Worm (Caenorhabditis elegans): ENCODE measurements around the gene AC3.5.

Gene AC3.5

DNA sequence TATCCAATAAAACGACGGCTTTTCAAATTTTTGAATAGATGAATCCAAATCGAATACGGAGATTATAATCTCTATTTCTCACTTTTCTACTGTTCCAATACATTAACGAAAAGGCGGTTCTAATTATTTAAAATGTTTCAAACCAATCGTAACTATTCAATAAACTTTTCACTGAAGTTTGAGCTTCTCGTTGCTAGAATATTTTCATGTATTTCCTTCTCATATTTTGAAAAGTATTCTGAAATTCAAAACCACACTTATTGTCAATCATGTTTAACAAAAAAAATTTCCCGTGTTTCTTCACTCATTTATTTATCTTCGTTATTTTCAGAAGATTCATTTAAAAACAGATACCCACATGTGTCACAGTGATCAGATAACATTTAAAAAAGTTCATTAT is 14.5 kb downstream of the AC3.5 start, which contains the start of gene F15H10.8:
F15H10.8 (minus strand) TSS at position 101 of the 400 bp plus-strand sequence.
- no peak for TF ChIP-seq ztf-11 (tag; optimal IDR thresholded peaks at IDR 0.05)
- TF ChIP-seq zag-1 (tag; optimal IDR thresholded peaks at IDR 0.05), result no peak
- TF ChIP-seq ama-1 (optimal IDR thresholded peaks at IDR 0.05), result no peak
- no peak for TF ChIP-seq tbx-2 (tag; optimal IDR thresholded peaks at IDR 0.05)

ce11 chrV:10404701-10405100 is 16.4 kb downstream of the AC3.5 start:
- no peak for TF ChIP-seq R02D3.7 (tag; optimal IDR thresholded peaks at IDR 0.05)
- no peak for TF ChIP-seq nhr-25 (tag; optimal IDR thresholded peaks at IDR 0.05)
- no peak for TF ChIP-seq pqm-1 (tag; optimal IDR thresholded peaks at IDR 0.05)
- TF ChIP-seq sea-2 (GFP tag; optimal IDR thresholded peaks at IDR 0.05), result no peak
- no peak for TF ChIP-seq daf-12 (tag; optimal IDR thresholded peaks at IDR 0.05)
- no peak for TF ChIP-seq aly-2 (tag; optimal IDR thresholded peaks at IDR 0.05)
- no peak for TF ChIP-seq egl-5 (tag; optimal IDR thresholded peaks at IDR 0.05)
- no peak for TF ChIP-seq eor-1 (tag; optimal IDR thresholded peaks at IDR 0.05)
- no peak for TF ChIP-seq lin-39 (tag; optimal IDR thresholded peaks at IDR 0.05)
- no peak for TF ChIP-seq ceh-9 (tag; optimal IDR thresholded peaks at IDR 0.05)

- no peak for TF ChIP-seq nfya-1 (tag; optimal IDR thresholded peaks at IDR 0.05; ENCODE audit: insufficient read depth)
- no peak for TF ChIP-seq pha-4 (tag; optimal IDR thresholded peaks at IDR 0.05)
- TF ChIP-seq elt-2 (tag; optimal IDR thresholded peaks at IDR 0.05), result no peak
- no peak for TF ChIP-seq fos-1 (tag; optimal IDR thresholded peaks at IDR 0.05)
- no peak for TF ChIP-seq nhr-67 (tag; optimal IDR thresholded peaks at IDR 0.05)
- no peak for TF ChIP-seq elt-1 (tag; optimal IDR thresholded peaks at IDR 0.05)
- TF ChIP-seq jun-1 (tag; optimal IDR thresholded peaks at IDR 0.05), result no peak
These were observed 18.0 kb downstream of the AC3.5 start, which contains the start of gene F15H10.7 for ce11 chrV:10406313-10406712. F15H10.7 (minus strand) TSS chrV:10406413.

DNA sequence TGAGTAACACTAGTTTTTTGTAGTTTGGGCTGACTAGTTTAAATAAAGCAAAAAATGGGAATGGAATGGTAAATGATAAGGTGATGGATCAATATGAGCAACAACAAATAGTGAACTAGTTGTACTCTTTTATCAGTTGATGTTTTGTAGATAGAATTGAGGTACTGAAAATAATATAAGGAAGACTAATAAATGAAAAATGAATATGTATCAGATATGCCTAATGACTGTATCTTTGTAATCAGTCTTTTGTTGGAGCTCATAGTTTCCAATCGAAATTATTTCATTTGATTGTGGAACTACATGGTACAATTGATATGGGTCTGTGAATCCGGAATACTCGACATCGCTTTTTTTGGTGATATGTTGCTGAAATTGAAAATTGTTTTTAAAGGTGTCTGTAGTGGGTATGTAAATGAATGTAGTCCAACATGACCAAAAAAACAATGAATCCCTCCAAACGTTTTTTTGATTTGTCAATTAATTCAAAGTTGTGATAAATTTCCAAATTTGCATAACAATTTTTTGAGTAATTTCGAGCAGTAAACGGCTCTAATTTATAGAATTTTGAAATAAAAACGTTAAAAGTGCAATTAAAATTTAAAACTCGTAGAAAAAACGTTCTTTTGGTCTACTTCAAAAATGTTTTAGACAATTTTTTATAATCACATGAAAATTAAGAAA is 21.8 kb downstream of the AC3.5 start, which contains the start of gene F15H10.12:
F15H10.12 (minus strand) TSS at position 51 of the 684 bp plus-strand sequence.
- no peak for TF ChIP-seq ceh-82 (tag; optimal IDR thresholded peaks at IDR 0.05)
- TF ChIP-seq elt-1 (tag; optimal IDR thresholded peaks at IDR 0.05), result no peak
- TF ChIP-seq ztf-11 (tag; optimal IDR thresholded peaks at IDR 0.05), result no peak
- TF ChIP-seq nhr-23 (tag; optimal IDR thresholded peaks at IDR 0.05), result no peak

ce11 chrV:10414610-10415009 is 26.3 kb downstream of the AC3.5 start, which contains the start of gene F15H10.9:
F15H10.9 (minus strand) TSS chrV:10414710.
- TF ChIP-seq fos-1 (tag; optimal IDR thresholded peaks at IDR 0.05) (no peak), skn-1 (tag; optimal IDR thresholded peaks at IDR 0.05) (no peak), nhr-28 (tag; optimal IDR thresholded peaks at IDR 0.05) (no peak), mdl-1 (tag; optimal IDR thresholded peaks at IDR 0.05) (no peak), eor-1 (tag; optimal IDR thresholded peaks at IDR 0.05) (no peak), ZK546.5 (tag; optimal IDR thresholded peaks at IDR 0.05) (no peak), sea-2 (GFP tag; optimal IDR thresholded peaks at IDR 0.05) (no peak), snpc-4 (tag; optimal IDR thresholded peaks at IDR 0.05) (no peak), ceh-82 (tag; optimal IDR thresholded peaks at IDR 0.05) (no peak), ama-1 (optimal IDR thresholded peaks at IDR 0.05) (no peak), ceh-16 (tag; optimal IDR thresholded peaks at IDR 0.05) (no peak), nhr-25 (tag; optimal IDR thresholded peaks at IDR 0.05) (no peak), egl-27 (tag; optimal IDR thresholded peaks at IDR 0.05) (no peak), pqm-1 (tag; optimal IDR thresholded peaks at IDR 0.05) (no peak)

DNA sequence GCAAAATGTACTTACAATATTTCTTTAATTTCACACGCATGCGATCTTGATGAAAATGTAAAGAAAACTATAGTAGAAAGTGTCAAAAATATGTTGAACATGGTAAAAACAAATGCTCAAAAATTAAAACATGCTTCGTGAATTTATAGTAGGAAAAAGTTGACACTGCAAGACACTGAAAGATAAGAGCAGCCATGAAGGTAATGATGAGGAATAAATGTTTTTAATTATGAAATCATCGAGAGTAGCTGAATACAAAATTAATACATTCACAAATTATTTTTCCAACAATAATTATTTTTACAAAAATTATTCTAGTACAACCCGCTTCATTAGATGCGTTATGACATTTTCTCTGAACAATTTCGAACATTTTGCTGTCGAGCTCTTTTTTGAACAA is 28.6 kb downstream of the AC3.5 start, which contains the start of gene F15H10.10:
F15H10.10 (minus strand) TSS at position 101 of the 400 bp plus-strand sequence.
- TF ChIP-seq ceh-16 (tag; optimal IDR thresholded peaks at IDR 0.05), result no peak
- no peak for TF ChIP-seq fos-1 (tag; optimal IDR thresholded peaks at IDR 0.05)
- TF ChIP-seq daf-12 (tag; optimal IDR thresholded peaks at IDR 0.05), result no peak
- TF ChIP-seq R02D3.7 (tag; optimal IDR thresholded peaks at IDR 0.05), result no peak
- no peak for TF ChIP-seq nhr-11 (tag; optimal IDR thresholded peaks at IDR 0.05)
- no peak for TF ChIP-seq elt-3 (tag; optimal IDR thresholded peaks at IDR 0.05)
- TF ChIP-seq unc-62 (GFP tag; optimal IDR thresholded peaks at IDR 0.05), result no peak
- no peak for TF ChIP-seq hmg-11 (tag; optimal IDR thresholded peaks at IDR 0.05)
- TF ChIP-seq skn-1 (tag; optimal IDR thresholded peaks at IDR 0.05), result no peak
- no peak for TF ChIP-seq nhr-77 (tag; optimal IDR thresholded peaks at IDR 0.05)
- no peak for TF ChIP-seq pha-4 (tag; optimal IDR thresholded peaks at IDR 0.05)
